Worm (Caenorhabditis elegans): ENCODE data around the gene C01G10.17.

DNA sequence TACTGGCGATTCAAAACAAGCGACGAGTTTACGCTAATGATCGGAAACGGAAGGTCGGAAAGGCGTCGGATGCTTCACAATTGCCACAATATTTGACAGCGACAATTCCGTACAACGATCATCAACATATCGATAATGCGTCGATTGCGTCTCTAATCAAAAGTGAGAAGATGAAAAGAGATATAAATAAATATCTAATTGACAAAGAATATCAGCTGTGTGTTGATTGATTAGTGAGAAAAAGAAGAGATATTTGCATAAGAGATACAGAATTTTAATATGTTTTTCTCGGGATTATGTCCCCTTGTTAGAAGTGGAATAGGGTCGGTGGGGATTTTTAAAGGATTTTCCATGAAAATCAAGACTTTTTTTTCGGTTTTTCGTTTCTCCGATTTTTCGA lies 12.0 kb upstream of the C01G10.17 start:
- TF ChIP-seq lin-13 (GFP tag; optimal IDR thresholded peaks at IDR 0.05): no peak
- TF ChIP-seq snpc-4 (tag; optimal IDR thresholded peaks at IDR 0.05): no peak
- TF ChIP-seq nhr-76 (tag; optimal IDR thresholded peaks at IDR 0.05): no peak
- TF ChIP-seq attf-4 (tag; optimal IDR thresholded peaks at IDR 0.05): no peak
- no peak for TF ChIP-seq pha-4 (GFP tag; IDR thresholded peaks at IDR 0.05)
- TF ChIP-seq pha-4 (tag; optimal IDR thresholded peaks at IDR 0.05): no peak
- TF ChIP-seq dpl-1 (GFP tag; optimal IDR thresholded peaks at IDR 0.05): no peak
- no peak for TF ChIP-seq egl-27 (tag; optimal IDR thresholded peaks at IDR 0.05)
